Fruit fly (Drosophila melanogaster): ENCODE results near the gene MED14.

DNA sequence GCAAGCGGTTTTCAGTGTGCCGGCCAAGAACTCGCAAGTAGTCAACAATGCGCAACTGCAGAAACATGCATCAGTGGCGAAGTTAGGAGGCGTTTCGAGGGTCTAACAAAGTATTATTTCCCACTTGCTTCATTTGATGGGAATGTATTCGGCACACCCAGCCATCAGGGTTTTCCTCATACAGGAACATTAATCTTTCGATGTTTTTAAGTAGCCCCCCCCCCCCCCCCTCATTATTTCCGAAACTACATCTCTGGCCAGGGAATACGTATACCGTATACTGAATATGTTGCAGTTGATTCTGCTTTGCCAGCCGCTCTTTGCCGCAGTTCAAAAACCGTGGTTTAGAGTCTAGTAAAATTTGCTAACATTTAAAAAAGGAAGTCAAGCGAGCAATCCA lies 9.5 kb downstream of the MED14 start:
- TF ChIP-seq usp (GFP tag; optimal IDR thresholded peaks at IDR 0.05) (no peak), pan (optimal IDR thresholded peaks at IDR 0.05) (no peak), EcR (GFP tag; optimal IDR thresholded peaks at IDR 0.05) (no peak)
